Fruit fly (Drosophila melanogaster) whole organism: ENCODE measurements around the gene Hus1-like.

Experiments
- CG8478 ChIP-seq: fragments of >200 bp; optimal IDR thresholded peaks from 2 replicates; lab custom pipeline; 2018; ENCODE audit warnings: inconsistent platforms
- Dll ChIP-seq: fragments of >200 bp; optimal IDR thresholded peaks from 2 replicates; lab custom pipeline; 2017
- EcR ChIP-seq, 2 experiments: fragments of >200 bp; optimal IDR thresholded peaks; 2 replicates each; lab custom pipeline; 2017; ENCODE audit warnings: missing biosample characterization in 2 of 2, missing genetic modification characterization in 2 of 2, missing genetic modification reagents in 2 of 2
- pan ChIP-seq: fragments of >200 bp; optimal IDR thresholded peaks from 2 replicates; lab custom pipeline; 2017
- psq ChIP-seq: fragments of >200 bp; optimal IDR thresholded peaks from 2 replicates; lab custom pipeline; 2017
- usp ChIP-seq: fragments of >200 bp; optimal IDR thresholded peaks from 2 replicates; lab custom pipeline; 2017; ENCODE audit warnings: missing biosample characterization, missing genetic modification characterization, mixed read lengths

- TF ChIP-seq EcR (GFP tag; optimal IDR thresholded peaks at IDR 0.05; lab: Kevin White, UChicago) = no peak
- no peak for TF ChIP-seq pan (lab: Kevin White, UChicago)
- no peak for TF ChIP-seq CG8478
- no peak for TF ChIP-seq Dll (lab: Kevin White, UChicago)
- TF ChIP-seq psq (lab: Kevin White, UChicago) = no peak
- no peak for TF ChIP-seq usp (GFP tag; lab: Kevin White, UChicago)
Measured at dm6 chr3R:4807582-4807981, 4.3 kb downstream of the Hus1-like start.
